Fruit fly (Drosophila melanogaster) Kc167 (cell line): Measurements from ENCODE around the gene CG5445.

Experiments
- insv ChIP-seq: fragments of >200 bp; optimal IDR thresholded peaks from 3 replicates; lab custom pipeline; 2018; ENCODE audit warnings: missing external identifiers
- psq ChIP-seq: fragments of >200 bp; optimal IDR thresholded peaks from 2 replicates; lab custom pipeline; 2017; ENCODE audit warnings: missing external identifiers

DNA sequence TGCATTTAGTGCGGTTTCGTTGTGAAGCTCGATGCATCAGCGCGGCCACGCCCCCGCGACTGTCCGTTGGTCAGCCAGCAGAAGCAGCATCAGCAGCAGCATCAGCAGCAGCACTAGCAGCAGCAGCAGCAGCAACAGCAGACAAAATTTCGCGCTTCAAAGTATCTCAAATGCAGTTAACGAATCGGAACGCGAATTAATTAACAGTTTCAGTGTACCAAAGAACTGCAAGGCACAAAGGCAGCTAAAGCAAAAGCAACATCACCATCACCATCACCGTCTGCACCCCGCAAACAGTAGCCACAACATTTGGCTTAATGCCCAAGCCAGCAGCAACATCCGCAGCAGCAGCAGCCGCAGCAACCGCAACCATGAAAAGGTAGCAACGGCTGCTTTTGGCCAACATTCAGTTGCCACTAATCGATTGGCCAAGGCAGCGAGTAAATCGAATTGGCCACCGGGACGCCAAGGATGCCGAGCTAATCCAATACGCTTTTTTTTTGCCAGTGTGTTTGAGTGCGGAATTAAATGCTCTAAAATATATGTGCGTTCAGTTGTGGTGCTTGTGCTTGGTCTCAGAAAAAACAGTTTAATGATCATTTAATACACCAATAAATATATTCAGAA is 16.8 kb upstream of the CG5445 start:
- TF ChIP-seq insv, result no peak
- TF ChIP-seq psq (lab: Kevin White, UChicago), result no peak
